Fruit fly (Drosophila melanogaster) whole organism: Measurements from ENCODE around the gene Lcp65Ag1.

ENCODE experiments used
- CG8478 ChIP-seq: fragments of >200 bp; optimal IDR thresholded peaks from 2 replicates; lab custom pipeline; 2018; ENCODE audit warnings: inconsistent platforms
- Dll ChIP-seq: fragments of >200 bp; optimal IDR thresholded peaks from 2 replicates; lab custom pipeline; 2017
- EcR ChIP-seq, 2 experiments: fragments of >200 bp; optimal IDR thresholded peaks; 2 replicates each; lab custom pipeline; 2017; ENCODE audit warnings: missing biosample characterization in 2 of 2, missing genetic modification characterization in 2 of 2, missing genetic modification reagents in 2 of 2
- psq ChIP-seq: fragments of >200 bp; optimal IDR thresholded peaks from 2 replicates; lab custom pipeline; 2017
- usp ChIP-seq: fragments of >200 bp; optimal IDR thresholded peaks from 2 replicates; lab custom pipeline; 2017; ENCODE audit warnings: missing biosample characterization, missing genetic modification characterization, mixed read lengths

- no peak for TF ChIP-seq EcR (GFP tag; optimal IDR thresholded peaks at IDR 0.05; lab: Kevin White, UChicago)
- no peak for TF ChIP-seq Dll
- no peak for TF ChIP-seq psq (lab: Kevin White, UChicago)
- no peak for TF ChIP-seq usp
- TF ChIP-seq CG8478 (lab: Kevin White, UChicago), result no peak
Measured at dm6 chr3L:6135174-6135573, at the start of gene Lcp65Ag1.
